Fruit fly (Drosophila melanogaster) whole organism, embryonic: ENCODE measurements around the gene hll.

Experiments
- Atf3 ChIP-seq: fragments of 200-800 bp; sonication (Bioruptor generic); optimal IDR thresholded peaks from 3 replicates; lab custom pipeline; 2016; ENCODE audit warnings: missing biosample characterization, missing genetic modification characterization
- CG10654 ChIP-seq: fragments of 200-800 bp; sonication (Bioruptor generic); optimal IDR thresholded peaks from 2 replicates; lab custom pipeline; 2016; ENCODE audit warnings: missing biosample characterization, missing genetic modification characterization
- CG11723 ChIP-seq: fragments of 200-800 bp; sonication (Bioruptor generic); optimal IDR thresholded peaks from 2 replicates; lab custom pipeline; 2017; ENCODE audit warnings: missing biosample characterization, mild to moderate bottlenecking, missing genetic modification characterization
- CG13123 ChIP-seq: fragments of 200-800 bp; sonication (Bioruptor generic); optimal IDR thresholded peaks from 2 replicates; lab custom pipeline; 2016; ENCODE audit warnings: missing biosample characterization, missing genetic modification characterization
- CG14050 ChIP-seq: fragments of 200-800 bp; sonication (Bioruptor generic); IDR thresholded peaks from 3 replicates; pipeline ENCODE4 v1.3.6; 2022; ENCODE audit warnings: missing biosample characterization, missing genetic modification characterization
- CG15073 ChIP-seq: fragments of 200-800 bp; sonication (Bioruptor generic); optimal IDR thresholded peaks from 2 replicates; lab custom pipeline; 2016; ENCODE audit warnings: missing biosample characterization, missing genetic modification characterization
- CG18262 ChIP-seq: fragments of 200-800 bp; optimal IDR thresholded peaks from 3 replicates; lab custom pipeline; 2019; ENCODE audit warnings: missing biosample characterization, mild to moderate bottlenecking, missing genetic modification characterization, moderate library complexity
- CG3281 ChIP-seq: fragments of 200-800 bp; sonication (Bioruptor generic); optimal IDR thresholded peaks from 3 replicates; lab custom pipeline; 2017; ENCODE audit warnings: missing biosample characterization, mild to moderate bottlenecking, missing genetic modification characterization
- CG34376 ChIP-seq: fragments of 200-800 bp; sonication (Bioruptor generic); optimal IDR thresholded peaks from 2 replicates; lab custom pipeline; 2018; ENCODE audit warnings: missing biosample characterization, mild to moderate bottlenecking, missing genetic modification characterization
- CG4360 ChIP-seq: fragments of 200-800 bp; sonication (Bioruptor generic); IDR thresholded peaks from 2 replicates; pipeline ENCODE4 v1.3.6; 2022; ENCODE audit warnings: missing biosample characterization, missing genetic modification characterization
- CG8089 ChIP-seq: fragments of 200-800 bp; sonication (Bioruptor generic); optimal IDR thresholded peaks from 3 replicates; lab custom pipeline; 2016; ENCODE audit warnings: missing biosample characterization, missing genetic modification characterization
- CG8290 ChIP-seq, 3 experiments: fragments of 200-800 bp; sonication (Bioruptor generic); optimal IDR thresholded peaks; 2 replicates each; lab custom pipeline; 2016 to 2019; ENCODE audit warnings: missing biosample characterization in 3 of 3, missing genetic modification characterization in 3 of 3, mild to moderate bottlenecking in 2 of 3, moderate library complexity in 1 of 3
- CG9797 ChIP-seq: fragments of 200-800 bp; sonication (Bioruptor generic); optimal IDR thresholded peaks from 3 replicates; lab custom pipeline; 2018; ENCODE audit warnings: missing biosample characterization, mild to moderate bottlenecking, missing genetic modification characterization
- Camta ChIP-seq: fragments of 200-800 bp; sonication (Bioruptor generic); optimal IDR thresholded peaks from 2 replicates; lab custom pipeline; 2016; ENCODE audit warnings: missing biosample characterization, missing genetic modification characterization
- Dbx ChIP-seq: fragments of 200-800 bp; sonication (Bioruptor generic); IDR thresholded peaks from 3 replicates; pipeline ENCODE4 v1.3.6; 2022; ENCODE audit warnings: missing biosample characterization, missing genetic modification characterization
- Dek ChIP-seq: fragments of 200-800 bp; sonication (Bioruptor generic); optimal IDR thresholded peaks from 3 replicates; lab custom pipeline; 2019; ENCODE audit warnings: missing biosample characterization, mild to moderate bottlenecking, missing genetic modification characterization, moderate library complexity
- Drgx ChIP-seq: fragments of 200-800 bp; sonication (Bioruptor generic); IDR thresholded peaks from 2 replicates; pipeline ENCODE4 v1.3.6; 2022; ENCODE audit warnings: missing biosample characterization, missing genetic modification characterization
- Ets97D ChIP-seq: fragments of 200-800 bp; sonication (Bioruptor generic); optimal IDR thresholded peaks from 3 replicates; lab custom pipeline; 2016; ENCODE audit warnings: missing biosample characterization, missing genetic modification characterization
- Fer2 ChIP-seq: fragments of 200-800 bp; sonication (Bioruptor generic); optimal IDR thresholded peaks from 2 replicates; lab custom pipeline; 2018; ENCODE audit warnings: missing biosample characterization, mild to moderate bottlenecking, missing genetic modification characterization, moderate library complexity
- Hr51 ChIP-seq, 2 experiments: fragments of 200-800 bp; sonication (Bioruptor generic); optimal IDR thresholded peaks; 2 replicates in 1 of 2; 3 replicates in 1 of 2; lab custom pipeline; 2016 to 2018; ENCODE audit warnings: missing biosample characterization in 2 of 2, missing genetic modification characterization in 2 of 2, mild to moderate bottlenecking in 1 of 2, moderate library complexity in 1 of 2
- Hsf ChIP-seq: fragments of 200-800 bp; sonication (Bioruptor generic); optimal IDR thresholded peaks from 3 replicates; lab custom pipeline; 2016; ENCODE audit warnings: missing biosample characterization, missing genetic modification characterization
- NC2α ChIP-seq: fragments of 200-800 bp; sonication (Bioruptor generic); optimal IDR thresholded peaks from 2 replicates; lab custom pipeline; 2016; ENCODE audit warnings: missing biosample characterization, missing genetic modification characterization
- Oli ChIP-seq: fragments of 200-800 bp; sonication (Bioruptor generic); optimal IDR thresholded peaks from 2 replicates; lab custom pipeline; 2018; ENCODE audit warnings: missing biosample characterization, mild to moderate bottlenecking, missing genetic modification characterization, moderate library complexity
- Rx ChIP-seq: fragments of 200-800 bp; sonication (Bioruptor generic); IDR thresholded peaks from 2 replicates; pipeline ENCODE4 v1.3.6; 2022; ENCODE audit warnings: missing biosample characterization, missing genetic modification characterization
- Sox102F ChIP-seq: fragments of 200-800 bp; sonication (Bioruptor generic); optimal IDR thresholded peaks from 2 replicates; lab custom pipeline; 2018; ENCODE audit warnings: missing biosample characterization, mild to moderate bottlenecking, missing genetic modification characterization, moderate library complexity
- Vsx1 ChIP-seq: fragments of 200-800 bp; sonication (Bioruptor generic); optimal IDR thresholded peaks from 2 replicates; lab custom pipeline; 2017; ENCODE audit warnings: missing biosample characterization, mild to moderate bottlenecking, missing genetic modification characterization, missing genetic modification reagents
- abd-A ChIP-seq: fragments of 200-800 bp; sonication (Bioruptor generic); optimal IDR thresholded peaks from 3 replicates; lab custom pipeline; 2019; ENCODE audit warnings: missing biosample characterization, mild to moderate bottlenecking, missing genetic modification characterization, moderate library complexity
- ap ChIP-seq: fragments of 200-800 bp; sonication (Bioruptor generic); IDR thresholded peaks from 2 replicates; pipeline ENCODE4 v1.3.6; 2022; ENCODE audit warnings: missing biosample characterization, missing genetic modification characterization
- dan ChIP-seq: fragments of 200-800 bp; sonication (Bioruptor generic); IDR thresholded peaks from 2 replicates; pipeline ENCODE4 v1.3.6; 2022; ENCODE audit warnings: missing biosample characterization, missing genetic modification characterization
- emc ChIP-seq: fragments of 200-800 bp; sonication (Bioruptor generic); optimal IDR thresholded peaks from 2 replicates; lab custom pipeline; 2016; ENCODE audit warnings: missing biosample characterization, missing genetic modification characterization
- ewg ChIP-seq: fragments of 200-800 bp; sonication (Bioruptor generic); optimal IDR thresholded peaks from 3 replicates; lab custom pipeline; 2017; ENCODE audit warnings: mild to moderate bottlenecking, missing biosample characterization, missing genetic modification reagents, missing genetic modification characterization
- fd102C ChIP-seq: fragments of 200-800 bp; sonication (Bioruptor generic); optimal IDR thresholded peaks from 2 replicates; lab custom pipeline; 2018; ENCODE audit warnings: missing biosample characterization, mild to moderate bottlenecking, missing genetic modification characterization, moderate library complexity
- fd96Cb ChIP-seq: fragments of 200-800 bp; sonication (Bioruptor generic); optimal IDR thresholded peaks from 2 replicates; lab custom pipeline; 2018; ENCODE audit warnings: missing biosample characterization, mild to moderate bottlenecking, missing genetic modification characterization, moderate library complexity
- gsb ChIP-seq: fragments of 200-800 bp; sonication (Bioruptor generic); IDR thresholded peaks from 2 replicates; pipeline ENCODE4 v1.3.6; 2022; ENCODE audit warnings: missing biosample characterization, missing genetic modification characterization
- her ChIP-seq: fragments of 200-800 bp; sonication (Bioruptor generic); optimal IDR thresholded peaks from 2 replicates; lab custom pipeline; 2016; ENCODE audit warnings: missing biosample characterization, missing genetic modification characterization
- hth ChIP-seq: fragments of >200 bp; optimal IDR thresholded peaks from 2 replicates; lab custom pipeline; 2017; ENCODE audit warnings: inconsistent platforms
- jing ChIP-seq: fragments of 200-800 bp; sonication (Bioruptor generic); optimal IDR thresholded peaks from 2 replicates; lab custom pipeline; 2018; ENCODE audit warnings: missing biosample characterization, mild to moderate bottlenecking, missing genetic modification characterization
- lab ChIP-seq: fragments of 200-800 bp; sonication (Bioruptor generic); optimal IDR thresholded peaks from 3 replicates; lab custom pipeline; 2017; ENCODE audit warnings: missing biosample characterization, missing genetic modification characterization, mild to moderate bottlenecking, moderate library complexity, missing genetic modification reagents
- oc ChIP-seq: fragments of 200-800 bp; sonication (Bioruptor generic); optimal IDR thresholded peaks from 2 replicates; lab custom pipeline; 2018; ENCODE audit warnings: missing biosample characterization, mild to moderate bottlenecking, missing genetic modification characterization, moderate library complexity
- org-1 ChIP-seq: fragments of 200-800 bp; sonication (Bioruptor generic); optimal IDR thresholded peaks from 2 replicates; lab custom pipeline; 2017; ENCODE audit warnings: missing biosample characterization, missing genetic modification characterization
- pzg ChIP-seq: fragments of 200-800 bp; sonication (Bioruptor generic); optimal IDR thresholded peaks from 3 replicates; lab custom pipeline; 2018; ENCODE audit warnings: missing biosample characterization, mild to moderate bottlenecking, missing genetic modification characterization, moderate library complexity
- row ChIP-seq: fragments of 200-800 bp; sonication (Bioruptor generic); IDR thresholded peaks from 3 replicates; pipeline ENCODE4 v1.3.6; 2022; ENCODE audit warnings: missing biosample characterization, missing genetic modification characterization
- salm ChIP-seq: fragments of 200-800 bp; sonication (Bioruptor generic); optimal IDR thresholded peaks from 2 replicates; lab custom pipeline; 2018; ENCODE audit warnings: missing biosample characterization, mild to moderate bottlenecking, missing genetic modification characterization
- sc ChIP-seq, 3 experiments: fragments of >200 bp in 2 of 3; fragments of 200-800 bp in 1 of 3; sonication (Bioruptor generic) in 1 of 3; optimal IDR thresholded peaks; 2 replicates in 2 of 3; 3 replicates in 1 of 3; lab custom pipeline; 2017; ENCODE audit warnings: mild to moderate bottlenecking in 1 of 3, missing biosample characterization in 1 of 3, missing genetic modification characterization in 1 of 3, missing genetic modification reagents in 1 of 3
- ttk ChIP-seq: fragments of 200-800 bp; sonication (Bioruptor generic); IDR thresholded peaks from 2 replicates; pipeline ENCODE4 v2.1.2; 2022; ENCODE audit warnings: missing biosample characterization, missing genetic modification characterization
- twi ChIP-seq: fragments of 200-800 bp; optimal IDR thresholded peaks from 2 replicates; lab custom pipeline; 2019; ENCODE audit warnings: missing biosample characterization, mild to moderate bottlenecking, missing genetic modification characterization, moderate library complexity
- usp ChIP-seq: fragments of >200 bp; optimal IDR thresholded peaks from 2 replicates; lab custom pipeline; 2017; ENCODE audit warnings: missing biosample characterization, missing genetic modification characterization
- zen2 ChIP-seq: fragments of 200-800 bp; sonication (Bioruptor generic); IDR thresholded peaks from 3 replicates; pipeline ENCODE4 v1.3.6; 2022; ENCODE audit warnings: missing biosample characterization, missing genetic modification characterization; ENCODE audit not compliant: partially characterized antibody

hll gene

DNA sequence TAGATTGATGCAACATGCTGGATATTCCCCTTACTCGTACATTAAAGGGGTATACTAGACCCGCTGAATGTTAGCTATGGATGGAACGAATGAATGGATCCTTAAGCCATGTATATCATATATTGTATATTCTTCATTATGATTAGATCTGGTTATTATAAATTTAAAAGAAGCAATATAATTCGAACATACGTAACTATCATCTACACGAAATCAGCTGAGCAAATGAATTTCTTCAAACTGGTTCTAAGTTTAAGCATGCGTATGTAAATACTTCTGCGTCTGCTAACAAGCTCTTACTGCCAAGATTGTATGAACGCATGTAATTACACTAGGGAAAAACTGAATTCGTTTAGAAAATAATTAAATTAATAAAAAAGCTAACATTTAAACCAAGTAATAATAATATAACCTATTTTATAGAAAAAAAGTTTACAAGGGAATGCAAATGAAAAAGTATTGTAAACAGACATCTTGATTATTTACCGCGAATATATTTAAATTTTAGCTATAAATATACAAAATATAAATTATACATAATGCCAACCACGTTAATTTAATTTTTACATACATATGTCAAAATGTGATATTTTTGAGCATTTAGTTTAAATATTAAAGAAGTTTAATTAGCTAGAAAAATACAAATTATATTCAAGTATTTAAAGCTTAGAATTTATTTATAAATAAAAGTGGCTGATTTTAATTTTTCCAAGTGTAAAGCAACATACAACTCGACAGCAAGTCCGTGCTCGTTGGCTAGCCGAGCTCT lies 5.7 kb upstream of the hll start (continued):
- TF ChIP-seq Fer2 (tag; lab: Kevin White, UChicago) = no peak
- TF ChIP-seq hth (lab: Kevin White, UChicago) = no peak
- peak; percentile 78 for TF ChIP-seq row (GFP tag; lab: Robert Waterston, UW)
- no peak for TF ChIP-seq usp
- TF ChIP-seq salm = no peak
- peak; percentile 49 for TF ChIP-seq Oli (tag; lab: Kevin White, UChicago)
- TF ChIP-seq fd96Cb (tag; lab: Kevin White, UChicago) = peak; percentile 66
- no peak for TF ChIP-seq CG34376 (GFP tag; lab: Kevin White, UChicago)
- TF ChIP-seq jing (GFP tag; lab: Kevin White, UChicago) = peak; percentile 46
- TF ChIP-seq NC2α = peak; percentile 4
- peak; percentile 38; the same call in 2 of the 3 replicates for TF ChIP-seq Dbx (GFP tag; lab: Robert Waterston, UW)
- peak; percentile 11 for TF ChIP-seq CG3281 (GFP tag; lab: Kevin White, UChicago)
- peak; percentile 21 for TF ChIP-seq twi (tag; lab: Kevin White, UChicago)
- no peak for TF ChIP-seq org-1 (GFP tag; lab: Kevin White, UChicago)
- peak; percentile 43; the same call in 1 of the 2 replicates for TF ChIP-seq ttk (GFP tag; lab: Robert Waterston, UW)
- no peak for TF ChIP-seq CG11723
- TF ChIP-seq CG10654 = no peak
- no peak for TF ChIP-seq CG9797 (GFP tag; lab: Kevin White, UChicago)
- no peak for TF ChIP-seq pzg (GFP tag; lab: Kevin White, UChicago)
- peak; percentile 74 for TF ChIP-seq lab (GFP tag; lab: Kevin White, UChicago)
- TF ChIP-seq CG15073 = no peak
- peak; percentile 8 for TF ChIP-seq Dek
- TF ChIP-seq emc (GFP tag; lab: Kevin White, UChicago) = no peak
- no peak for TF ChIP-seq CG14050 (GFP tag; lab: Robert Waterston, UW)
- TF ChIP-seq Hr51 (GFP tag; optimal IDR thresholded peaks at IDR 0.05; lab: Kevin White, UChicago) = peak; percentile 7 to 76
- no peak for TF ChIP-seq gsb (GFP tag; lab: Robert Waterston, UW)
- no peak for TF ChIP-seq Camta (GFP tag; lab: Kevin White, UChicago)
- peak; percentile 72 for TF ChIP-seq oc (tag; lab: Kevin White, UChicago)
- peak; percentile 73 for TF ChIP-seq Hsf (GFP tag; lab: Kevin White, UChicago)
- TF ChIP-seq CG18262 (tag; lab: Kevin White, UChicago) = peak; percentile 93
- TF ChIP-seq sc (optimal IDR thresholded peaks at IDR 0.05; lab: Kevin White, UChicago) = no peak
- TF ChIP-seq sc (GFP tag; optimal IDR thresholded peaks at IDR 0.05; lab: Kevin White, UChicago) = peak; percentile 51
- peak; percentile 51; the same call in 1 of the 2 replicates for TF ChIP-seq Rx (GFP tag; lab: Robert Waterston, UW)
- peak; percentile 2 for TF ChIP-seq Ets97D (GFP tag; lab: Kevin White, UChicago)
- peak; percentile 85 for TF ChIP-seq Drgx (GFP tag; lab: Robert Waterston, UW)
- TF ChIP-seq abd-A = no peak
- TF ChIP-seq zen2 = no peak
- TF ChIP-seq ap = 0 out of 2 replicates have a peak, but pooled peaks have one; percentile 5
- TF ChIP-seq Vsx1 (GFP tag; lab: Kevin White, UChicago) = no peak
- no peak for TF ChIP-seq dan (GFP tag; lab: Robert Waterston, UW)
- no peak for TF ChIP-seq her (GFP tag; lab: Kevin White, UChicago)
- TF ChIP-seq CG4360 (GFP tag; lab: Robert Waterston, UW) = no peak
- TF ChIP-seq ewg (GFP tag; lab: Kevin White, UChicago) = peak; percentile 38
- TF ChIP-seq Atf3 (GFP tag; lab: Kevin White, UChicago) = peak; percentile 7
- TF ChIP-seq fd102C = no peak
- TF ChIP-seq CG13123 = peak; percentile 6
- peak; percentile 46 for TF ChIP-seq CG8089 (GFP tag; lab: Kevin White, UChicago)
- peak; percentile 74 for TF ChIP-seq Sox102F (GFP tag; lab: Kevin White, UChicago)
- no peak for TF ChIP-seq CG8290 (GFP tag; optimal IDR thresholded peaks at IDR 0.05; lab: Kevin White, UChicago)
- peak in 1 of 2 experiments; percentile 92 for TF ChIP-seq CG8290 (tag; optimal IDR thresholded peaks at IDR 0.05; lab: Kevin White, UChicago)
